Worm (Caenorhabditis elegans) whole organism, L1 larva: ENCODE measurements around the gene tsp-21.
A peak's percentile ranks its signal among the peaks of the same experiment; 100 is the strongest.

Source experiments
- C34B4.2 ChIP-seq: sonication (generic microtip); optimal IDR thresholded peaks from 2 replicates; lab custom pipeline; 2017; ENCODE audit warnings: mild to moderate bottlenecking, missing genetic modification characterization, missing compliant biosample characterization
- alr-1 ChIP-seq: fragments of 200-800 bp; sonication (Bioruptor generic); optimal IDR thresholded peaks from 2 replicates; lab custom pipeline; 2018; ENCODE audit warnings: borderline replicate concordance, mild to moderate bottlenecking, missing genetic modification characterization, missing compliant biosample characterization
- blmp-1 ChIP-seq: fragments of 150-350 bp; optimal IDR thresholded peaks from 2 replicates; lab custom pipeline; 2014; ENCODE audit warnings: missing biosample characterization, missing genetic modification characterization
- ceh-82 ChIP-seq, 3 experiments: fragments of 150-350 bp in 1 of 3; sonication (generic microtip) in 2 of 3; optimal IDR thresholded peaks; 2 replicates each; lab custom pipeline; 2014 to 2017; ENCODE audit warnings: missing biosample characterization in 3 of 3, missing genetic modification characterization in 3 of 3
- ces-1 ChIP-seq: fragments of 150-350 bp; optimal IDR thresholded peaks from 2 replicates; lab custom pipeline; 2014; ENCODE audit warnings: missing biosample characterization, missing genetic modification reagents, missing genetic modification characterization
- dpl-1 ChIP-seq, 3 experiments: fragments of 150-350 bp in 2 of 3; sonication (generic microtip) in 1 of 3; optimal IDR thresholded peaks; 2 replicates each; lab custom pipeline; 2014 to 2017; ENCODE audit warnings: missing biosample characterization in 3 of 3, missing genetic modification characterization in 3 of 3, missing genetic modification reagents in 3 of 3
- dsc-1 ChIP-seq: sonication (generic microtip); optimal IDR thresholded peaks from 2 replicates; lab custom pipeline; 2016; ENCODE audit warnings: mild to moderate bottlenecking, missing genetic modification characterization, missing compliant biosample characterization
- efl-1 ChIP-seq, 4 experiments: fragments of 150-350 bp; optimal IDR thresholded peaks in 3 of 4; peaks in 1 of 4; 1 replicate in 1 of 4; 2 replicates in 3 of 4; lab custom pipeline; 2014; ENCODE audit warnings: missing biosample characterization in 2 of 4, missing genetic modification characterization in 2 of 4, missing genetic modification reagents in 2 of 4
- egl-27 ChIP-seq, 2 experiments: fragments of 150-350 bp in 1 of 2; sonication (generic microtip); optimal IDR thresholded peaks; 3 replicates each; lab custom pipeline; 2017 to 2018; ENCODE audit warnings: missing biosample characterization in 2 of 2, missing genetic modification characterization in 2 of 2, missing genetic modification reagents in 2 of 2
- elt-2 ChIP-seq: sonication (generic microtip); optimal IDR thresholded peaks from 2 replicates; lab custom pipeline; 2016; ENCODE audit warnings: missing genetic modification characterization, mild to moderate bottlenecking, inconsistent platforms, missing compliant biosample characterization, missing genetic modification reagents
- elt-3 ChIP-seq, 6 experiments: fragments of 150-350 bp in 1 of 6; sonication (generic microtip); optimal IDR thresholded peaks; 2 replicates each; lab custom pipeline; 2017 to 2018; ENCODE audit warnings: missing biosample characterization in 6 of 6, missing genetic modification characterization in 6 of 6, inconsistent platforms in 1 of 6
- ets-5 ChIP-seq: fragments of 200-800 bp; sonication (Bioruptor generic); IDR thresholded peaks from 2 replicates; pipeline ENCODE4 v1.3.6; 2022; ENCODE audit warnings: missing genetic modification characterization, missing compliant biosample characterization
- hlh-17 ChIP-seq: fragments of 200-800 bp; sonication (Bioruptor generic); optimal IDR thresholded peaks from 2 replicates; lab custom pipeline; 2018; ENCODE audit warnings: missing genetic modification characterization, mild to moderate bottlenecking, missing compliant biosample characterization, moderate library complexity, borderline replicate concordance
- hlh-4 ChIP-seq: sonication (generic microtip); optimal IDR thresholded peaks from 2 replicates; lab custom pipeline; 2016; ENCODE audit warnings: mild to moderate bottlenecking, missing genetic modification characterization, missing compliant biosample characterization
- irx-1 ChIP-seq: sonication (generic microtip); optimal IDR thresholded peaks from 2 replicates; lab custom pipeline; 2016; ENCODE audit warnings: missing genetic modification characterization, missing compliant biosample characterization
- lin-13 ChIP-seq: fragments of 150-350 bp; optimal IDR thresholded peaks from 2 replicates; lab custom pipeline; 2014; ENCODE audit warnings: missing biosample characterization, missing genetic modification reagents, missing genetic modification characterization
- lin-15B ChIP-seq: fragments of 150-350 bp; sonication (generic microtip); optimal IDR thresholded peaks from 3 replicates; lab custom pipeline; 2014; ENCODE audit warnings: missing biosample characterization, missing genetic modification characterization
- lin-35 ChIP-seq, 2 experiments: fragments of 150-350 bp; optimal IDR thresholded peaks; 2 replicates each; lab custom pipeline; 2014; ENCODE audit warnings: missing biosample characterization in 2 of 2, missing genetic modification characterization in 2 of 2, missing genetic modification reagents in 2 of 2
- lsy-2 ChIP-seq, 2 experiments: fragments of 150-350 bp; optimal IDR thresholded peaks; 2 replicates each; lab custom pipeline; 2014; ENCODE audit warnings: missing biosample characterization in 2 of 2, missing genetic modification characterization in 2 of 2
- mab-9 ChIP-seq: fragments of 200-800 bp; sonication (Bioruptor generic); IDR thresholded peaks from 2 replicates; pipeline ENCODE4 v1.3.6; 2022; ENCODE audit warnings: missing genetic modification reagents, missing genetic modification characterization, missing compliant biosample characterization
- mep-1 ChIP-seq: fragments of 150-350 bp; optimal IDR thresholded peaks from 2 replicates; lab custom pipeline; 2014; ENCODE audit warnings: missing biosample characterization, missing genetic modification characterization
- nhr-11 ChIP-seq: fragments of 150-350 bp; optimal IDR thresholded peaks from 2 replicates; lab custom pipeline; 2014; ENCODE audit warnings: missing biosample characterization, missing genetic modification characterization
- nhr-19 ChIP-seq: fragments of 200-800 bp; sonication (Bioruptor generic); conservative IDR thresholded peaks from 2 replicates; pipeline ENCODE4 v1.3.6; 2022; ENCODE audit warnings: missing genetic modification characterization, missing compliant biosample characterization
- nhr-47 ChIP-seq: sonication (generic microtip); optimal IDR thresholded peaks from 2 replicates; lab custom pipeline; 2016; ENCODE audit warnings: mild to moderate bottlenecking, missing genetic modification characterization, moderate library complexity, missing compliant biosample characterization
- nhr-76 ChIP-seq: sonication (generic microtip); optimal IDR thresholded peaks from 2 replicates; lab custom pipeline; 2017; ENCODE audit warnings: missing biosample characterization, missing genetic modification characterization
- nhr-77 ChIP-seq: fragments of 150-350 bp; optimal IDR thresholded peaks from 2 replicates; lab custom pipeline; 2014; ENCODE audit warnings: missing biosample characterization, missing genetic modification characterization
- nhr-85 ChIP-seq: sonication (generic microtip); peaks from one replicate; lab custom pipeline; 2016; ENCODE audit warnings: missing genetic modification characterization, inconsistent platforms, missing compliant biosample characterization
- nhr-90 ChIP-seq: sonication (generic microtip); optimal IDR thresholded peaks from 2 replicates; lab custom pipeline; 2016; ENCODE audit warnings: mild to moderate bottlenecking, missing genetic modification characterization, missing compliant biosample characterization; ENCODE audit not compliant: poor library complexity
- pqm-1 ChIP-seq: sonication (generic microtip); optimal IDR thresholded peaks from 3 replicates; lab custom pipeline; 2017; ENCODE audit warnings: missing biosample characterization, missing genetic modification characterization
- snu-23 ChIP-seq: sonication (generic microtip); optimal IDR thresholded peaks from 2 replicates; lab custom pipeline; 2016; ENCODE audit warnings: missing genetic modification characterization, missing compliant biosample characterization
- sptf-1 ChIP-seq: fragments of 150-350 bp; optimal IDR thresholded peaks from 2 replicates; lab custom pipeline; 2014; ENCODE audit warnings: missing biosample characterization, missing genetic modification characterization
- sup-37 ChIP-seq: fragments of 200-800 bp; sonication (Bioruptor generic); optimal IDR thresholded peaks from 2 replicates; lab custom pipeline; 2018; ENCODE audit warnings: mild to moderate bottlenecking, missing genetic modification characterization, missing compliant biosample characterization
- swsn-7 ChIP-seq: sonication (generic microtip); optimal IDR thresholded peaks from 2 replicates; lab custom pipeline; 2016; ENCODE audit warnings: missing genetic modification characterization, missing compliant biosample characterization
- tlp-1 ChIP-seq: fragments of 150-350 bp; optimal IDR thresholded peaks from 2 replicates; lab custom pipeline; 2014; ENCODE audit warnings: missing biosample characterization, missing genetic modification characterization
- unc-130 ChIP-seq: fragments of 150-350 bp; optimal IDR thresholded peaks from 2 replicates; lab custom pipeline; 2017; ENCODE audit warnings: missing biosample characterization, missing genetic modification characterization, inconsistent platforms
- unc-98 ChIP-seq: fragments of 200-800 bp; sonication (Bioruptor generic); IDR thresholded peaks from 2 replicates; pipeline ENCODE4 v1.3.6; 2022; ENCODE audit warnings: missing genetic modification characterization, missing compliant biosample characterization
- vab-15 ChIP-seq: sonication (generic microtip); optimal IDR thresholded peaks from 2 replicates; lab custom pipeline; 2017; ENCODE audit warnings: missing genotype, mild to moderate bottlenecking, missing genetic modification characterization, missing compliant biosample characterization
- zag-1 ChIP-seq: fragments of 150-350 bp; optimal IDR thresholded peaks from 2 replicates; lab custom pipeline; 2014; ENCODE audit warnings: missing biosample characterization, missing genetic modification characterization
- ztf-11 ChIP-seq, 2 experiments: sonication (generic microtip); optimal IDR thresholded peaks; 2 replicates each; lab custom pipeline; 2016 to 2017; ENCODE audit warnings: missing genetic modification characterization in 2 of 2, missing biosample characterization in 1 of 2, missing compliant biosample characterization in 1 of 2
- ztf-4 ChIP-seq: fragments of 150-350 bp; optimal IDR thresholded peaks from 2 replicates; lab custom pipeline; 2014; ENCODE audit warnings: missing biosample characterization, missing genetic modification characterization

The tsp-21 gene

DNA sequence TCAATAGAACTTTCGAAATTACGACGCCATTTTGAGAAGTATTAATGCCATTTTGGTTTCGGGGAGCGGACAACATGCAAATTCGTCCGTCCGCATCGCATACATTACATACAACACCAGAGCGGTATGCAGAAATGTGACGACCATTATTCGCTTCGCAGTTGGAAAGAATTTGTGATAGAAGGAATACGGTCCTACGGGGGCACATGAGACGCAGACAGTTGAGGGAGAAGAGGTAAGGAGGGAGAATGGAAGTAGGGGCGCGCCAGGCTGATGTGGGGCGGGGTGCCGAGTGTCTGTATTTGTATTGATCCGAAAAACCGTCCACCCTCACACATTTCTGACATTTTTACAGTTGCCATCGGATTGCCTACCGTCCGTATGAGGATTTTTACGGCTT, 9.2 kb downstream of the tsp-21 start:
- TF ChIP-seq alr-1 (tag; lab: Kevin White, UChicago) (no peak), mep-1 (tag; lab: Kevin White, UChicago) (peak; percentile 2), nhr-19 (GFP tag; lab: Robert Waterston, UW) (no peak), pqm-1 (no peak), dpl-1 (GFP tag; optimal IDR thresholded peaks at IDR 0.05; lab: Kevin White, UChicago) (no peak), snu-23 (GFP tag; lab: Kevin White, UChicago) (peak; percentile 29), swsn-7 (tag; lab: Kevin White, UChicago) (no peak), hlh-17 (GFP tag; lab: Kevin White, UChicago) (no peak), ces-1 (GFP tag; lab: Kevin White, UChicago) (no peak), mab-9 (GFP tag; lab: Robert Waterston, UW) (no peak), vab-15 (tag; lab: Kevin White, UChicago) (no peak), nhr-11 (tag; lab: Kevin White, UChicago) (no peak), egl-27 (tag; optimal IDR thresholded peaks at IDR 0.05; lab: Kevin White, UChicago) (no peak), elt-2 (tag; lab: Kevin White, UChicago) (no peak), sptf-1 (tag; lab: Kevin White, UChicago) (no peak), ztf-11 (tag; optimal IDR thresholded peaks at IDR 0.05; lab: Kevin White, UChicago) (peak in 1 of 2 experiments; percentile 31), nhr-85 (tag; lab: Kevin White, UChicago) (no peak), lin-35 (GFP tag; optimal IDR thresholded peaks at IDR 0.05; lab: Kevin White, UChicago) (no peak), unc-130 (tag; lab: Kevin White, UChicago) (no peak), nhr-77 (tag; lab: Kevin White, UChicago) (no peak), blmp-1 (tag; lab: Kevin White, UChicago) (peak; percentile 51), elt-3 (tag; optimal IDR thresholded peaks at IDR 0.05; lab: Kevin White, UChicago) (no peak), lin-13 (GFP tag; lab: Kevin White, UChicago) (no peak), tlp-1 (tag; lab: Kevin White, UChicago) (no peak), C34B4.2 (no peak), lin-15B (tag; lab: Kevin White, UChicago) (no peak), unc-98 (GFP tag; lab: Robert Waterston, UW) (no peak), nhr-90 (peak; percentile 11), dsc-1 (tag; lab: Kevin White, UChicago) (no peak), irx-1 (tag; lab: Kevin White, UChicago) (no peak), ztf-4 (tag; lab: Kevin White, UChicago) (no peak), sup-37 (GFP tag; lab: Kevin White, UChicago) (no peak), lsy-2 (tag; optimal IDR thresholded peaks at IDR 0.05; lab: Kevin White, UChicago) (no peak), hlh-4 (no peak), ceh-82 (tag; optimal IDR thresholded peaks at IDR 0.05; lab: Kevin White, UChicago) (no peak), nhr-47 (tag; lab: Kevin White, UChicago) (no peak), zag-1 (tag; lab: Kevin White, UChicago) (no peak), nhr-76 (tag; lab: Kevin White, UChicago) (no peak)

DNA sequence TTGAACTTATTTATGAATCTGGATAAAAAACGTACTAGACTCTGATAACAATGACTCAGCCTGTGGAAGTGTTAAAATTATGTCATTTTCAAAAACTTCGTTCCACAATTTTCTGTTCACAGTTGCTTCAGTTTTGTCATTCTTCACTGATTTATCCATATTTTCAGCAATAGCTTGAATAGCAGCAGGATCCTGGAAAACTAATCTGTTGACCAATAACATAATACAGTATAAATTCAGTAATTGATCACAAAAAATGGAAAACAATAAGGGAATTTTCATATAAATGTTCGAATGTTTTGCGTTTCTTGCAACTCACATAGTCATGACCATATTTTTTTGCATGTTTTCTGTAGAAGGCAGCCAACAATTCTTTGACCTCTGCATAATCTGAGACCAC, 16.4 kb downstream of the tsp-21 start:
- TF ChIP-seq ets-5 (GFP tag; lab: Robert Waterston, UW) (no peak), efl-1 (optimal IDR thresholded peaks at IDR 0.05; lab: Kevin White, UChicago) (no peak), efl-1 (GFP tag; optimal IDR thresholded peaks at IDR 0.05 in 1 of 2; lab: Kevin White, UChicago) (peak in 1 of 2 experiments; percentile 35)
- TF ChIP-seq, all 84 proteins: peak for 1
